Worm (Caenorhabditis elegans): ENCODE results near the gene W08G11.1.

The W08G11.1 gene

DNA sequence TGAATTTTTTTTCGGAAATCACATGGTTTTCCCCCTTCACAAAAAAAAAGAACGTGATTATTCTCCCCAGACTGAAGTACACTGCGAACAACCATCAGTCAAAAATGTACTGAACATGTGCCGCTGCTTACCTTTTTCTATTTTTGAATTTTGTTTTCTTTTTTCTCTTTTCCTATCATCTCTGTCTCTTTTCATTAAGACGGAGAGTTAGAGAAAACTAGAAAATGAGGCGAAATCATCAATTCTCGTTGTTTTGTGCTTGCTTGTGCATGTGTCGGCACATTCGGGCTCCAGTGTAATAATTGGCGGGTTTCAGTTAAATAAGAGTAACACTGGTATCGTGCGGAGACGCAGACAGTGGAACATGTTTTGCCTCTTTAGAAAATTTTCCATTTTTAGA is 5.4 kb downstream of the W08G11.1 start:
- TF ChIP-seq nfya-1 (tag; optimal IDR thresholded peaks at IDR 0.05): peak; percentile 32
- peak; percentile 49 for TF ChIP-seq ceh-18 (tag; optimal IDR thresholded peaks at IDR 0.05)
- no peak for TF ChIP-seq unc-42 (tag; optimal IDR thresholded peaks at IDR 0.05)

DNA sequence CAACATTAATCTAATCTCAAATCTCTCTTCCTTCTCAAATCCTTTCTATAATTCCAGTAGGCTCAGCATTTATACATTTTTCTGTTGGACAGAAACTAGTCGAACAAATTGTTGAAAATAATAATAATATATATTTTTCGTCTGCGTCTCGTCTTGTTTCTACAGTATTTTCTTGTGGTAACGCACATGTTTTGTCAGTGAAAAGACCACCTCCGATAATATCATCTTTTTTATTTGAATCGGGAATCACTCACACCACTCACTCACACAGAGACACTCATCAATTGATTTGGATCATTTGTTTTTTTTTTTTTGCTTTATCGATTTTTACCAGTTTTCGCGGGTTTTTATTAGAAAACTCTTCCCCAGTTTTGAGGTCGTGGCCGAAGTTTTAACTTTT is 7.8 kb downstream of the W08G11.1 start:
- no peak for TF ChIP-seq ceh-34 (tag; optimal IDR thresholded peaks at IDR 0.05)
- no peak for TF ChIP-seq ceh-31 (tag; optimal IDR thresholded peaks at IDR 0.05)
- TF ChIP-seq dve-1 (tag; optimal IDR thresholded peaks at IDR 0.05): no peak
- no peak for TF ChIP-seq ref-2 (tag; optimal IDR thresholded peaks at IDR 0.05)
- no peak for TF ChIP-seq lim-6 (tag; optimal IDR thresholded peaks at IDR 0.05)
- TF ChIP-seq ceh-30 (tag; optimal IDR thresholded peaks at IDR 0.05): no peak
- TF ChIP-seq nhr-11 (tag; optimal IDR thresholded peaks at IDR 0.05): no peak
- TF ChIP-seq elt-2 (tag; optimal IDR thresholded peaks at IDR 0.05): no peak
- TF ChIP-seq ahr-1 (tag; optimal IDR thresholded peaks at IDR 0.05): no peak
- TF ChIP-seq hlh-13 (GFP tag; optimal IDR thresholded peaks at IDR 0.05): no peak
- no peak for TF ChIP-seq che-1 (tag; optimal IDR thresholded peaks at IDR 0.05)
- no peak for TF ChIP-seq ceh-14 (tag; optimal IDR thresholded peaks at IDR 0.05)
- TF ChIP-seq nfya-1 (tag; optimal IDR thresholded peaks at IDR 0.05): no peak

DNA sequence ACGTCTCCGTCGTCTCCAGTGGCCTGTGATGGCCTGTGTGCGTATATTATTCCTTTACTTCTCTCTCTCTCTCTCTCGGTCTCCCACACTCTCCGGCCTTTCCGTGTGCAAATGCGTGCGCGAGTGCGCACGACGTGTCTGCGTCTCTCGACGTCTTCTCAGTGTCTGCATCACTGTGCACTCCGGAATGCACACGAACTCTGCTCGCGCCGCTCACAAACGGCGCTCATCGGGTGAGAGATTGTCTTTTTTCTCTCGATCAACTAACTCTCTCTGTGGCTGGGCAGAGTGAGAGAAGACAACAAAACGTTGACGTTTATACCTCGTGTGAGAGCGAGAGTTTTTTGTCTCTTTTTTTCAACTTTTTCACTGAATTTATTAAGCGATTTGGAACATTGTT is 9.1 kb downstream of the W08G11.1 start:
- TF ChIP-seq pha-4 (tag; optimal IDR thresholded peaks at IDR 0.05) (no peak), ets-4 (tag; optimal IDR thresholded peaks at IDR 0.05) (peak; percentile 26), pax-1 (tag; optimal IDR thresholded peaks at IDR 0.05) (peak; percentile 1), T23F11.4 (GFP tag; optimal IDR thresholded peaks at IDR 0.05) (no peak), ceh-48 (tag; optimal IDR thresholded peaks at IDR 0.05) (no peak), nfya-1 (tag; optimal IDR thresholded peaks at IDR 0.05) (peak; percentile 92), ceh-31 (tag; optimal IDR thresholded peaks at IDR 0.05) (peak; percentile 91), dve-1 (tag; optimal IDR thresholded peaks at IDR 0.05) (peak; percentile 37), mec-3 (tag; optimal IDR thresholded peaks at IDR 0.05; ENCODE audit: borderline replicate concordance) (no peak), lim-6 (tag; optimal IDR thresholded peaks at IDR 0.05) (peak; percentile 41), odd-2 (tag; optimal IDR thresholded peaks at IDR 0.05) (no peak), ceh-2 (tag; optimal IDR thresholded peaks at IDR 0.05) (peak; percentile 62), hlh-6 (tag; optimal IDR thresholded peaks at IDR 0.05) (no peak), C38D4.7 (GFP tag; optimal IDR thresholded peaks at IDR 0.05) (no peak), F13H6.1 (tag; optimal IDR thresholded peaks at IDR 0.05) (peak; percentile 63), K09A11.1 (tag; optimal IDR thresholded peaks at IDR 0.05; ENCODE audit: insufficient read depth) (peak; percentile 42), ceh-9 (tag; optimal IDR thresholded peaks at IDR 0.05) (no peak), fkh-10 (GFP tag; optimal IDR thresholded peaks at IDR 0.05) (no peak), syd-9 (tag; optimal IDR thresholded peaks at IDR 0.05) (no peak), ama-1 (optimal IDR thresholded peaks at IDR 0.05) (peak; percentile 30), fkh-6 (tag; optimal IDR thresholded peaks at IDR 0.05) (no peak), hlh-30 (tag; optimal IDR thresholded peaks at IDR 0.05; ENCODE audit: insufficient read depth) (peak; percentile 76), dmd-4 (tag; optimal IDR thresholded peaks at IDR 0.05; ENCODE audit: borderline replicate concordance) (peak; percentile 32), elt-2 (tag; optimal IDR thresholded peaks at IDR 0.05) (peak; percentile 56), elt-4 (tag; optimal IDR thresholded peaks at IDR 0.05) (no peak), ceh-22 (tag; optimal IDR thresholded peaks at IDR 0.05) (peak; percentile 59), C08G9.2 (tag; optimal IDR thresholded peaks at IDR 0.05) (peak; percentile 60), hlh-8 (tag; optimal IDR thresholded peaks at IDR 0.05) (peak; percentile 32), ceh-19 (GFP tag; optimal IDR thresholded peaks at IDR 0.05) (peak; percentile 47), Y22D7AL.16 (tag; optimal IDR thresholded peaks at IDR 0.05) (no peak), ceh-14 (tag; optimal IDR thresholded peaks at IDR 0.05) (peak; percentile 58), hlh-15 (tag; optimal IDR thresholded peaks at IDR 0.05) (no peak), sox-2 (GFP tag; IDR thresholded peaks at IDR 0.05) (no peak), zip-5 (tag; optimal IDR thresholded peaks at IDR 0.05) (no peak), ztf-16 (tag; optimal IDR thresholded peaks at IDR 0.05) (peak; percentile 53), tbx-2 (tag; optimal IDR thresholded peaks at IDR 0.05) (peak; percentile 83), unc-86 (tag; optimal IDR thresholded peaks at IDR 0.05) (no peak), che-1 (tag; optimal IDR thresholded peaks at IDR 0.05) (no peak), ceh-24 (tag; optimal IDR thresholded peaks at IDR 0.05) (no peak), ceh-30 (tag; optimal IDR thresholded peaks at IDR 0.05) (peak; percentile 47), lin-11 (tag; optimal IDR thresholded peaks at IDR 0.05) (no peak), sox-4 (tag; optimal IDR thresholded peaks at IDR 0.05) (no peak)

Data from whole organism, late embryonic.